Worm (Caenorhabditis elegans) whole organism, L2 larva: Measurements from ENCODE around the gene T10H9.1.

Source experiments
- ama-1 ChIP-seq: fragments of 150-350 bp; optimal IDR thresholded peaks from 2 replicates; lab custom pipeline; 2018; ENCODE audit warnings: inconsistent platforms
- dmd-4 ChIP-seq: sonication (generic microtip); optimal IDR thresholded peaks from 2 replicates; lab custom pipeline; 2017; ENCODE audit warnings: missing biosample characterization, missing genetic modification characterization
- lin-39 ChIP-seq: fragments of 150-350 bp; optimal IDR thresholded peaks from 2 replicates; lab custom pipeline; 2014; ENCODE audit warnings: missing biosample characterization, missing genetic modification reagents, missing genetic modification characterization

DNA sequence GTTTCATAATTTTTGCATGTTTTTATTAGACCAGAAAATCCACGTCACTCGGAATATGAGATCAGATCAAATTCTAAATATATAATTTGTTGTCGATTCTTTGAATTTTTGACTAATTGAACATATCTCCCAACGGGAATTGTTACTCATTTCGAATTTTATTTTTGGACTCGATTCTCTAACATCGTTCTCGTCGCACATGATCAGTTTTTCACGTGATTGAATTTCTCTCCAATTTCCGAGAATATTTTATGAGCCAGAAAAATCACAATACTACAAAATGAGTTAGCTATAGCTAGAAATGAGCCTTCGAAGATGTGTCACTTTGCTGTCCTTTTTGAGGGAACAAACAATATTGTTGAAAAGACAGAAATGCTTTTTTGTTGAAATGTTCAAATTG, 18.6 kb upstream of the T10H9.1 start:
- TF ChIP-seq ama-1 (lab: Kevin White, UChicago) (no peak), lin-39 (tag; lab: Kevin White, UChicago) (no peak), dmd-4 (tag; lab: Kevin White, UChicago) (no peak)
